Worm (Caenorhabditis elegans) whole organism, mixed stage, embryonic: ENCODE measurements around the gene mocs-1.
A peak's percentile ranks its signal among the peaks of the same experiment; 100 is the strongest.

Experiments
- M03D4.4 ChIP-seq: sonication (generic microtip); optimal IDR thresholded peaks from 2 replicates; lab custom pipeline; 2017; ENCODE audit warnings: mild to moderate bottlenecking, missing genetic modification characterization, missing compliant biosample characterization
- bed-3 ChIP-seq: fragments of 200-800 bp; sonication (Bioruptor generic); optimal IDR thresholded peaks from 3 replicates; lab custom pipeline; 2018; ENCODE audit warnings: mild to moderate bottlenecking, missing genetic modification characterization, moderate library complexity, missing compliant biosample characterization
- blmp-1 ChIP-seq: fragments of 150-350 bp; optimal IDR thresholded peaks from 2 replicates; lab custom pipeline; 2014; ENCODE audit warnings: missing biosample characterization, missing genetic modification characterization
- ceh-39 ChIP-seq: fragments of 150-350 bp; optimal IDR thresholded peaks from 2 replicates; lab custom pipeline; 2014; ENCODE audit warnings: missing biosample characterization, missing genetic modification characterization
- ceh-43 ChIP-seq: fragments of 200-800 bp; sonication (Bioruptor generic); optimal IDR thresholded peaks from 2 replicates; lab custom pipeline; 2018; ENCODE audit warnings: mild to moderate bottlenecking, missing genetic modification characterization, moderate library complexity, missing compliant biosample characterization
- ceh-83 ChIP-seq: fragments of 200-800 bp; sonication (Bioruptor generic); optimal IDR thresholded peaks from 2 replicates; lab custom pipeline; 2018; ENCODE audit warnings: mild to moderate bottlenecking, missing genetic modification characterization, missing compliant biosample characterization
- ces-1 ChIP-seq: fragments of 150-350 bp; optimal IDR thresholded peaks from 2 replicates; lab custom pipeline; 2014; ENCODE audit warnings: missing biosample characterization, missing genetic modification reagents, missing genetic modification characterization
- drap-1 ChIP-seq: fragments of 200-800 bp; sonication (Bioruptor generic); optimal IDR thresholded peaks from 3 replicates; lab custom pipeline; 2018; ENCODE audit warnings: mild to moderate bottlenecking, missing genetic modification characterization, missing compliant biosample characterization
- elt-1 ChIP-seq: sonication (generic microtip); optimal IDR thresholded peaks from 2 replicates; lab custom pipeline; 2017; ENCODE audit warnings: missing genetic modification characterization, mild to moderate bottlenecking, missing compliant biosample characterization, antibody characterized with exemption, moderate library complexity, borderline replicate concordance; ENCODE audit not compliant: insufficient read depth
- elt-3 ChIP-seq: fragments of 150-350 bp; optimal IDR thresholded peaks from 2 replicates; lab custom pipeline; 2014; ENCODE audit warnings: missing biosample characterization, missing genetic modification characterization
- ham-2 ChIP-seq: fragments of 200-800 bp; sonication (Bioruptor generic); optimal IDR thresholded peaks from 2 replicates; lab custom pipeline; 2018; ENCODE audit warnings: mild to moderate bottlenecking, missing genetic modification characterization, missing compliant biosample characterization
- hlh-1 ChIP-seq: fragments of 150-350 bp; optimal IDR thresholded peaks from 2 replicates; lab custom pipeline; 2014; ENCODE audit warnings: missing biosample characterization, missing genetic modification reagents, missing genetic modification characterization
- lin-13 ChIP-seq: fragments of 150-350 bp; optimal IDR thresholded peaks from 2 replicates; lab custom pipeline; 2014; ENCODE audit warnings: missing biosample characterization, missing genetic modification characterization
- lin-32 ChIP-seq: fragments of 200-800 bp; sonication (Bioruptor generic); optimal IDR thresholded peaks from 2 replicates; lab custom pipeline; 2018; ENCODE audit warnings: mild to moderate bottlenecking, missing genetic modification characterization, missing compliant biosample characterization
- lsy-2 ChIP-seq: fragments of 150-350 bp; optimal IDR thresholded peaks from 2 replicates; lab custom pipeline; 2014; ENCODE audit warnings: missing biosample characterization, missing genetic modification characterization
- mab-5 ChIP-seq: fragments of 150-350 bp; optimal IDR thresholded peaks from 2 replicates; lab custom pipeline; 2014; ENCODE audit warnings: missing biosample characterization, missing genetic modification characterization
- nhr-12 ChIP-seq: fragments of 150-350 bp; optimal IDR thresholded peaks from 2 replicates; lab custom pipeline; 2014; ENCODE audit warnings: missing biosample characterization, missing genetic modification characterization
- nhr-2 ChIP-seq: fragments of 150-350 bp; optimal IDR thresholded peaks from 2 replicates; lab custom pipeline; 2014; ENCODE audit warnings: missing biosample characterization, missing genetic modification characterization
- nhr-237 ChIP-seq: fragments of 150-350 bp; optimal IDR thresholded peaks from 2 replicates; lab custom pipeline; 2014; ENCODE audit warnings: missing biosample characterization, missing genetic modification characterization
- nhr-28 ChIP-seq: fragments of 150-350 bp; optimal IDR thresholded peaks from 2 replicates; lab custom pipeline; 2014; ENCODE audit warnings: missing biosample characterization, missing genetic modification characterization
- nhr-76 ChIP-seq: sonication (generic microtip); optimal IDR thresholded peaks from 2 replicates; lab custom pipeline; 2017; ENCODE audit warnings: missing biosample characterization, missing genetic modification characterization
- pha-4 ChIP-seq: fragments of 150-350 bp; optimal IDR thresholded peaks from 2 replicates; lab custom pipeline; 2018; ENCODE audit warnings: missing biosample characterization, missing genetic modification reagents, missing genetic modification characterization
- snpc-4 ChIP-seq: fragments of 150-350 bp; optimal IDR thresholded peaks from 2 replicates; lab custom pipeline; 2014; ENCODE audit warnings: missing biosample characterization, missing genetic modification characterization
- sptf-1 ChIP-seq: sonication (generic microtip); optimal IDR thresholded peaks from 2 replicates; lab custom pipeline; 2017; ENCODE audit warnings: mild to moderate bottlenecking, missing genetic modification characterization, moderate library complexity, missing compliant biosample characterization
- tbx-8 ChIP-seq: fragments of 200-800 bp; sonication (Bioruptor generic); optimal IDR thresholded peaks from 2 replicates; lab custom pipeline; 2018; ENCODE audit warnings: mild to moderate bottlenecking, missing genetic modification characterization, moderate library complexity, missing compliant biosample characterization
- unc-120 ChIP-seq: sonication (generic microtip); optimal IDR thresholded peaks from 2 replicates; lab custom pipeline; 2017; ENCODE audit warnings: missing genetic modification characterization, missing compliant biosample characterization; ENCODE audit not compliant: poor library complexity, severe bottlenecking
- unc-39 ChIP-seq: fragments of 150-350 bp; optimal IDR thresholded peaks from 2 replicates; lab custom pipeline; 2014; ENCODE audit warnings: missing biosample characterization, missing genetic modification characterization
- unc-62 ChIP-seq: fragments of 150-350 bp; optimal IDR thresholded peaks from 2 replicates; lab custom pipeline; 2014; ENCODE audit warnings: missing biosample characterization, missing genetic modification reagents, missing genetic modification characterization
- zip-8 ChIP-seq: fragments of 150-350 bp; optimal IDR thresholded peaks from 2 replicates; lab custom pipeline; 2014; ENCODE audit warnings: missing biosample characterization, missing genetic modification characterization
- ztf-11 ChIP-seq: fragments of 150-350 bp; optimal IDR thresholded peaks from 2 replicates; lab custom pipeline; 2014; ENCODE audit warnings: missing biosample characterization, missing genetic modification characterization

The mocs-1 gene

DNA sequence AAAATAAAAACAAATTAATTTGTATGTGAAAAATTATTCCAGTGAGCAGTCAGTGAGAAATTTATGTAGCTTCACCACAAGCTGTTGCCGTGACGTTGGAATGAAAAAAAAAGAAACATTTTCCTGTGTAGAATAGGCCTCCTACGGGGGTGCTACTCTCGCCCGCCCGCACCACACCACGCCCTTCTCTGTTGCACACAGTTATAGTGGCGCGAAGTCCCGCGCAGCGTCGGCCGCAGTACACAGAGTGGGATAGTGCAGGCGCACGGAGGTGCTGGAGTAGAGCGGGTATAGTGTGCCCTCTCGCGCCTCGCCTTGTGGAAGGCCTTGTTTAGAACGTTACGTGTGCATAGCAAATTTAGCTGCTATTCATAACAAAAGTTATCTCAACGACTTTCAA, 1.8 kb downstream of the mocs-1 start:
- no peak for TF ChIP-seq bed-3 (GFP tag; lab: Kevin White, UChicago)
- no peak for TF ChIP-seq M03D4.4
- no peak for TF ChIP-seq sptf-1
- no peak for TF ChIP-seq blmp-1 (tag; lab: Kevin White, UChicago)
- TF ChIP-seq tbx-8, result no peak
- no peak for TF ChIP-seq ham-2 (GFP tag; lab: Kevin White, UChicago)
- TF ChIP-seq elt-1 (tag; lab: Kevin White, UChicago), result no peak
- TF ChIP-seq nhr-76 (tag; lab: Kevin White, UChicago), result no peak
- TF ChIP-seq lin-13, result no peak
- TF ChIP-seq zip-8, result no peak
- no peak for TF ChIP-seq mab-5 (tag; lab: Kevin White, UChicago)
- TF ChIP-seq ztf-11, result no peak
- no peak for TF ChIP-seq unc-120 (tag; lab: Kevin White, UChicago)
- TF ChIP-seq nhr-12 (tag; lab: Kevin White, UChicago), result no peak
- TF ChIP-seq drap-1 (GFP tag; lab: Kevin White, UChicago), result no peak
- TF ChIP-seq, all 35 proteins: peak for 0

DNA sequence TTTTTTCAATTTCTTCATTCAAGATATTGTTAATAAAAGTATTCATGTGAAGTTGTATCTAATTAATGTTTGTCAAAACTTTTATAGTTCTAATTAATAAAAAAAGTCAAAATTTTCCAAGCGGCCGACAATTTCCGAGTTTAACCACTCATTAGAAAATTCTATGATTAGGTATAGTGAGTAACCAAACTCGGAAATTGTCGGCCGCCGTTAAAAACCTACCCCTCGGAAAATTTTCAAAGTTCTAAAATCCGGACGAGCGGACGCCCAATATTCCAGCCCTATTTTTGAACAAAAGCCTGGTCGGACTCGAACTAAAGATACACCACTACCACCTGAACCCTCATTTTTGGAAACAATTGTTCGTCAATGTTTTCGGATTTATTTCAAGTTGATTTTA, 5.7 kb downstream of the mocs-1 start:
- TF ChIP-seq tbx-8 (no peak), blmp-1 (tag; lab: Kevin White, UChicago) (no peak), nhr-12 (tag; lab: Kevin White, UChicago) (no peak), pha-4 (tag; lab: Kevin White, UChicago) (no peak), unc-39 (tag; lab: Kevin White, UChicago) (no peak), nhr-28 (no peak), M03D4.4 (no peak), ceh-83 (GFP tag; lab: Kevin White, UChicago) (no peak), sptf-1 (no peak), lsy-2 (tag; lab: Kevin White, UChicago) (no peak), nhr-237 (tag; lab: Kevin White, UChicago) (no peak), hlh-1 (no peak), elt-3 (no peak), lin-13 (no peak), ceh-43 (GFP tag; lab: Kevin White, UChicago) (no peak), ztf-11 (no peak), nhr-76 (tag; lab: Kevin White, UChicago) (no peak), unc-120 (tag; lab: Kevin White, UChicago) (no peak), zip-8 (no peak), snpc-4 (tag; lab: Kevin White, UChicago) (no peak)

- TF ChIP-seq blmp-1 (tag; lab: Kevin White, UChicago) (no peak), elt-1 (tag; lab: Kevin White, UChicago) (no peak), ceh-39 (tag; lab: Kevin White, UChicago) (no peak), elt-3 (no peak), pha-4 (tag; lab: Kevin White, UChicago) (no peak), snpc-4 (tag; lab: Kevin White, UChicago) (no peak), lin-13 (no peak), lin-32 (GFP tag; lab: Kevin White, UChicago) (no peak), ces-1 (GFP tag; lab: Kevin White, UChicago) (no peak), nhr-12 (tag; lab: Kevin White, UChicago) (no peak), unc-39 (tag; lab: Kevin White, UChicago) (no peak), zip-8 (no peak), mab-5 (tag; lab: Kevin White, UChicago) (no peak), nhr-2 (tag; lab: Kevin White, UChicago) (no peak), nhr-76 (tag; lab: Kevin White, UChicago) (no peak), nhr-28 (no peak)
Observed at ce11 chrX:15433487-15433886, 7.1 kb downstream of the mocs-1 start, which contains the start of gene flp-32. TSS of gene flp-32 (plus strand) at chrX:15433787.

ce11 chrX:15430983-15431382, 9.6 kb downstream of the mocs-1 start, which contains the start of gene blos-8:
TSS of gene blos-8 (minus strand) at chrX:15431198.
- TF ChIP-seq unc-62 (GFP tag; lab: Kevin White, UChicago), result no peak
- peak; percentile 66 for TF ChIP-seq ces-1 (GFP tag; lab: Kevin White, UChicago)

ce11 chrX:15427931-15428330, 12.7 kb downstream of the mocs-1 start, which contains the start of gene nas-13:
TSS of gene nas-13 (minus strand) at chrX:15428253.
- peak; percentile 20 for TF ChIP-seq blmp-1 (tag; lab: Kevin White, UChicago)
- TF ChIP-seq drap-1 (GFP tag; lab: Kevin White, UChicago), result no peak
